Fruit fly (Drosophila melanogaster) whole organism, embryonic: ENCODE measurements around the gene Pink1.

Experiments used
- B-H2 ChIP-seq: fragments of 200-800 bp; sonication (Bioruptor generic); optimal IDR thresholded peaks from 2 replicates; lab custom pipeline; 2018; ENCODE audit warnings: missing biosample characterization, mild to moderate bottlenecking, missing genetic modification characterization
- CG10321 ChIP-seq: fragments of 200-800 bp; sonication (Bioruptor generic); IDR thresholded peaks from 2 replicates; pipeline ENCODE4 v1.3.6; 2022; ENCODE audit warnings: missing biosample characterization, missing genetic modification characterization
- CG11093 ChIP-seq: fragments of 200-800 bp; sonication (Bioruptor generic); IDR thresholded peaks from 3 replicates; pipeline ENCODE4 v1.3.6; 2022; ENCODE audit warnings: missing biosample characterization, missing genetic modification characterization
- CG11504 ChIP-seq: fragments of 200-800 bp; sonication (Bioruptor generic); optimal IDR thresholded peaks from 3 replicates; lab custom pipeline; 2019; ENCODE audit warnings: missing biosample characterization, mild to moderate bottlenecking, missing genetic modification characterization, moderate library complexity
- CG12391 ChIP-seq: fragments of 200-800 bp; sonication (Bioruptor generic); optimal IDR thresholded peaks from 3 replicates; lab custom pipeline; 2018; ENCODE audit warnings: missing biosample characterization, mild to moderate bottlenecking, missing genetic modification characterization, moderate library complexity
- CG13424 ChIP-seq: fragments of 200-800 bp; sonication (Bioruptor generic); optimal IDR thresholded peaks from 2 replicates; lab custom pipeline; 2019; ENCODE audit warnings: missing biosample characterization, mild to moderate bottlenecking, missing genetic modification characterization, moderate library complexity
- CG13894 ChIP-seq: fragments of 200-800 bp; sonication (Bioruptor generic); optimal IDR thresholded peaks from 3 replicates; lab custom pipeline; 2018; ENCODE audit warnings: missing biosample characterization, mild to moderate bottlenecking, missing genetic modification characterization, moderate library complexity
- CG14860 ChIP-seq: fragments of 200-800 bp; sonication (Bioruptor generic); IDR thresholded peaks from 3 replicates; pipeline ENCODE4 v1.3.6; 2022; ENCODE audit warnings: missing biosample characterization, missing genetic modification characterization; ENCODE audit not compliant: partially characterized antibody
- CG15479 ChIP-seq: fragments of 200-800 bp; sonication (Bioruptor generic); optimal IDR thresholded peaks from 3 replicates; lab custom pipeline; 2019; ENCODE audit warnings: missing biosample characterization, mild to moderate bottlenecking, missing genetic modification characterization, moderate library complexity
- CG16813 ChIP-seq: fragments of 200-800 bp; sonication (Bioruptor generic); IDR thresholded peaks from 3 replicates; pipeline ENCODE4 v1.3.6; 2022; ENCODE audit warnings: missing biosample characterization, missing genetic modification characterization; ENCODE audit not compliant: partially characterized antibody
- CG18619 ChIP-seq: fragments of 200-800 bp; sonication (Bioruptor generic); optimal IDR thresholded peaks from 3 replicates; lab custom pipeline; 2017; ENCODE audit warnings: missing biosample characterization, mild to moderate bottlenecking, missing genetic modification characterization
- CG2116 ChIP-seq: fragments of 200-800 bp; sonication (Bioruptor generic); optimal IDR thresholded peaks from 3 replicates; lab custom pipeline; 2018; ENCODE audit warnings: missing biosample characterization, mild to moderate bottlenecking, missing genetic modification characterization
- CG31224 ChIP-seq: fragments of 200-800 bp; sonication (Bioruptor generic); IDR thresholded peaks from 2 replicates; pipeline ENCODE4 v1.3.6; 2022; ENCODE audit warnings: missing biosample characterization, missing genetic modification characterization
- CG31441 ChIP-seq: fragments of 200-800 bp; sonication (Bioruptor generic); IDR thresholded peaks from 2 replicates; pipeline ENCODE4 v1.3.6; 2022; ENCODE audit warnings: missing biosample characterization, missing genetic modification characterization
- CG32767 ChIP-seq: fragments of 200-800 bp; sonication (Bioruptor generic); IDR thresholded peaks from 2 replicates; pipeline ENCODE4 v1.3.6; 2022; ENCODE audit warnings: missing biosample characterization, missing genetic modification characterization
- CG3995 ChIP-seq: fragments of 200-800 bp; sonication (Bioruptor generic); optimal IDR thresholded peaks from 3 replicates; lab custom pipeline; 2016; ENCODE audit warnings: missing biosample characterization, missing genetic modification characterization
- CG43689 ChIP-seq: fragments of 200-800 bp; sonication (Bioruptor generic); IDR thresholded peaks from 2 replicates; pipeline ENCODE4 v1.3.6; 2022; ENCODE audit warnings: missing biosample characterization, missing genetic modification characterization
- CG4424 ChIP-seq: fragments of 200-800 bp; sonication (Bioruptor generic); optimal IDR thresholded peaks from 3 replicates; lab custom pipeline; 2016; ENCODE audit warnings: missing biosample characterization, missing genetic modification characterization
- CG6654 ChIP-seq: fragments of 200-800 bp; sonication (Bioruptor generic); optimal IDR thresholded peaks from 2 replicates; lab custom pipeline; 2017; ENCODE audit warnings: missing biosample characterization, mild to moderate bottlenecking, missing genetic modification characterization
- CG6689 ChIP-seq: fragments of 200-800 bp; sonication (Bioruptor generic); IDR thresholded peaks from 2 replicates; pipeline ENCODE4 v1.3.6; 2022; ENCODE audit warnings: missing biosample characterization, missing genetic modification characterization
- CG7745 ChIP-seq: fragments of 200-800 bp; sonication (Bioruptor generic); optimal IDR thresholded peaks from 2 replicates; lab custom pipeline; 2018; ENCODE audit warnings: missing biosample characterization, mild to moderate bottlenecking, missing genetic modification characterization, moderate library complexity
- CG8478 ChIP-seq: fragments of >200 bp; optimal IDR thresholded peaks from 2 replicates; lab custom pipeline; 2018
- CG9609 ChIP-seq: fragments of 200-800 bp; sonication (Bioruptor generic); optimal IDR thresholded peaks from 3 replicates; lab custom pipeline; 2016; ENCODE audit warnings: missing biosample characterization, missing genetic modification characterization
- Chrac-16 ChIP-seq: fragments of 200-800 bp; sonication (Bioruptor generic); optimal IDR thresholded peaks from 3 replicates; lab custom pipeline; 2016; ENCODE audit warnings: missing biosample characterization, missing genetic modification characterization
- CoRest ChIP-seq: fragments of 200-800 bp; sonication (Bioruptor generic); optimal IDR thresholded peaks from 3 replicates; lab custom pipeline; 2018; ENCODE audit warnings: missing biosample characterization, mild to moderate bottlenecking, missing genetic modification characterization, moderate library complexity
- Ets97D ChIP-seq: fragments of 200-800 bp; sonication (Bioruptor generic); optimal IDR thresholded peaks from 3 replicates; lab custom pipeline; 2016; ENCODE audit warnings: missing biosample characterization, missing genetic modification characterization
- Hr51 ChIP-seq, 2 experiments: fragments of 200-800 bp; sonication (Bioruptor generic); optimal IDR thresholded peaks; 2 replicates in 1 of 2; 3 replicates in 1 of 2; lab custom pipeline; 2016 to 2018; ENCODE audit warnings: missing biosample characterization in 2 of 2, missing genetic modification characterization in 2 of 2, mild to moderate bottlenecking in 1 of 2, moderate library complexity in 1 of 2
- NC2β ChIP-seq: fragments of 200-800 bp; sonication (Bioruptor generic); optimal IDR thresholded peaks from 2 replicates; lab custom pipeline; 2016; ENCODE audit warnings: missing biosample characterization, missing genetic modification characterization
- Optix ChIP-seq: fragments of 200-800 bp; sonication (Bioruptor generic); IDR thresholded peaks from 3 replicates; pipeline ENCODE4 v1.3.6; 2022; ENCODE audit warnings: missing biosample characterization, missing genetic modification characterization
- Sox102F ChIP-seq: fragments of 200-800 bp; sonication (Bioruptor generic); optimal IDR thresholded peaks from 2 replicates; lab custom pipeline; 2018; ENCODE audit warnings: missing biosample characterization, mild to moderate bottlenecking, missing genetic modification characterization, moderate library complexity
- Stat92E ChIP-seq, 3 experiments: fragments of >200 bp in 2 of 3; fragments of 200-800 bp in 1 of 3; sonication (Bioruptor generic) in 1 of 3; optimal IDR thresholded peaks; 2 replicates each; lab custom pipeline; 2017 to 2019; ENCODE audit warnings: missing biosample characterization in 3 of 3, missing genetic modification characterization in 3 of 3, mild to moderate bottlenecking in 1 of 3, moderate library complexity in 1 of 3
- Taf1 ChIP-seq: fragments of 200-800 bp; sonication (Bioruptor generic); IDR thresholded peaks from 2 replicates; pipeline ENCODE4 v1.3.6; 2022; ENCODE audit warnings: missing biosample characterization, missing genetic modification characterization
- ase ChIP-seq: fragments of 200-800 bp; sonication (Bioruptor generic); IDR thresholded peaks from 3 replicates; pipeline ENCODE4 v1.3.6; 2022; ENCODE audit warnings: missing biosample characterization, missing genetic modification characterization
- ato ChIP-seq: fragments of 200-800 bp; sonication (Bioruptor generic); IDR thresholded peaks from 2 replicates; pipeline ENCODE4 v1.3.6; 2022; ENCODE audit warnings: missing biosample characterization, missing genetic modification characterization; ENCODE audit not compliant: partially characterized antibody
- bsh ChIP-seq, 2 experiments: fragments of 200-800 bp; sonication (Bioruptor generic); optimal IDR thresholded peaks; 2 replicates each; lab custom pipeline; 2017 to 2018; ENCODE audit warnings: mild to moderate bottlenecking in 2 of 2, missing biosample characterization in 2 of 2, missing genetic modification characterization in 2 of 2, moderate library complexity in 1 of 2
- dm ChIP-seq: fragments of 200-800 bp; sonication (Bioruptor generic); optimal IDR thresholded peaks from 3 replicates; lab custom pipeline; 2016; ENCODE audit warnings: missing biosample characterization, missing genetic modification characterization
- ems ChIP-seq: fragments of 200-800 bp; sonication (Bioruptor generic); optimal IDR thresholded peaks from 3 replicates; lab custom pipeline; 2016; ENCODE audit warnings: missing biosample characterization, missing genetic modification characterization
- ewg ChIP-seq: fragments of 200-800 bp; sonication (Bioruptor generic); optimal IDR thresholded peaks from 3 replicates; lab custom pipeline; 2017; ENCODE audit warnings: mild to moderate bottlenecking, missing biosample characterization, missing genetic modification reagents, missing genetic modification characterization
- knrl ChIP-seq: fragments of 200-800 bp; sonication (Bioruptor generic); IDR thresholded peaks from 3 replicates; pipeline ENCODE4 v1.3.6; 2022; ENCODE audit warnings: missing biosample characterization, missing genetic modification characterization; ENCODE audit not compliant: partially characterized antibody
- lov ChIP-seq, 2 experiments: fragments of 200-800 bp in 1 of 2; fragments of >200 bp in 1 of 2; sonication (Bioruptor generic) in 1 of 2; IDR thresholded peaks in 1 of 2; optimal IDR thresholded peaks in 1 of 2; 2 replicates in 1 of 2; 3 replicates in 1 of 2; pipeline versions ENCODE4 v1.3.6 to Lab custom; 2017 to 2022; ENCODE audit warnings: missing biosample characterization in 1 of 2, missing genetic modification characterization in 1 of 2
- peb ChIP-seq: fragments of 200-800 bp; sonication (Bioruptor generic); IDR thresholded peaks from 2 replicates; pipeline ENCODE4 v1.3.6; 2022; ENCODE audit warnings: missing biosample characterization, missing genetic modification characterization
- pita ChIP-seq: fragments of 200-800 bp; sonication (Bioruptor generic); optimal IDR thresholded peaks from 2 replicates; lab custom pipeline; 2017; ENCODE audit warnings: missing biosample characterization, mild to moderate bottlenecking, missing genetic modification characterization
- pros ChIP-seq: fragments of 200-800 bp; sonication (Bioruptor generic); optimal IDR thresholded peaks from 3 replicates; lab custom pipeline; 2019; ENCODE audit warnings: missing biosample characterization, mild to moderate bottlenecking, missing genetic modification characterization, moderate library complexity
- scrt ChIP-seq: fragments of 200-800 bp; sonication (Bioruptor generic); optimal IDR thresholded peaks from 2 replicates; lab custom pipeline; 2018; ENCODE audit warnings: missing biosample characterization, mild to moderate bottlenecking, missing genetic modification characterization, moderate library complexity
- slou ChIP-seq: fragments of 200-800 bp; sonication (Bioruptor generic); optimal IDR thresholded peaks from 3 replicates; lab custom pipeline; 2016; ENCODE audit warnings: missing biosample characterization, missing genetic modification characterization
- sob ChIP-seq: fragments of 200-800 bp; sonication (Bioruptor generic); IDR thresholded peaks from 2 replicates; pipeline ENCODE4 v1.3.6; 2022; ENCODE audit warnings: missing biosample characterization, missing genetic modification characterization
- stwl ChIP-seq: fragments of 200-800 bp; sonication (Bioruptor generic); optimal IDR thresholded peaks from 3 replicates; lab custom pipeline; 2018; ENCODE audit warnings: missing biosample characterization, mild to moderate bottlenecking, missing genetic modification characterization, moderate library complexity
- tgo ChIP-seq: fragments of 200-800 bp; sonication (Bioruptor generic); IDR thresholded peaks from 3 replicates; pipeline ENCODE4 v1.3.6; 2022; ENCODE audit warnings: missing biosample characterization, missing genetic modification characterization
- toy ChIP-seq: fragments of 200-800 bp; sonication (Bioruptor generic); IDR thresholded peaks from 2 replicates; pipeline ENCODE4 v1.3.6; 2022; ENCODE audit warnings: missing biosample characterization, missing genetic modification characterization

The Pink1 gene

DNA sequence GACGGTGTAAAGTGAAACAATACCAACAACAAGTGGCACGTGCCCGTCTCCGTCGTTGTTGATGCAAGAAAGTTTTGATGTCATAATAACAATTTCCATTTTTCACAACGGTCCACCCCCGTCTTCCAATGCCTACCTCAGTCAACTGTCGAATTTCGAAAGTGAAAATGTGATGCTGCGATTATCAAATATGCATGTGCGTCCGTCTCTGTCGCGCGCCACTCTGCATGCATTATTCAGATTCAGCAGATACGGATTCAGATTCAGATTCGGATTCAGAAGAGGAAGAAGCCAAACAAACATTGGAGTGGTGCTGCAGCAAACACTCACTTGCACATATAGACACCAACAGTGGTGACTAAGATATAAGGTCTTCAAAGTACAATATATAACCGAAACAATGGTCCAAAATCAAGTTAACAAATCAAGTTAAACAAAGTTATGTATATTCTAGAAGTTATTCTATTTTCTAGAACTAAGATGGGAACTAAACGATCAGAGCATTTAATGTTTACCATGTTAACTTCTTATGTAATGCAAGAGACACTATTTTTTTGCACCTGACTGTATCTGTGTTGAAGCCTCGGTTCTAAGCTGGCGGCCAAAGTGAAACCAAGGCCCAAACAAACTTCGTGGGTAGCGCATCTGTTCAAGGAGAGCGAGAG, 40.9 kb upstream of the Pink1 start (continued):
- TF ChIP-seq peb (GFP tag; lab: Robert Waterston, UW) (no peak; the same call in 1 of the 2 replicates), CG13894 (no peak), ems (GFP tag; lab: Kevin White, UChicago) (no peak), CG18619 (no peak), ase (GFP tag; lab: Robert Waterston, UW) (no peak), CG11093 (0 out of 3 replicates have a peak, but pooled peaks have one; percentile 32), CG7745 (tag; lab: Kevin White, UChicago) (no peak), CG14860 (no peak), bsh (GFP tag; optimal IDR thresholded peaks at IDR 0.05; lab: Kevin White, UChicago) (peak in 1 of 2 experiments; percentile 63), sob (GFP tag; lab: Robert Waterston, UW) (peak; percentile 18; the same call in 1 of the 2 replicates), CG32767 (GFP tag; lab: Robert Waterston, UW) (no peak), CG2116 (no peak), dm (GFP tag; lab: Kevin White, UChicago) (no peak), ewg (GFP tag; lab: Kevin White, UChicago) (peak; percentile 16), CG12391 (tag; lab: Kevin White, UChicago) (peak; percentile 30), CG11504 (tag; lab: Kevin White, UChicago) (peak; percentile 52), Ets97D (GFP tag; lab: Kevin White, UChicago) (no peak), pros (GFP tag; lab: Kevin White, UChicago) (no peak), CG6689 (GFP tag; lab: Robert Waterston, UW) (peak; percentile 38; the same call in 1 of the 2 replicates), Stat92E (GFP tag; optimal IDR thresholded peaks at IDR 0.05; lab: Kevin White, UChicago) (no peak), toy (GFP tag; lab: Robert Waterston, UW) (no peak), scrt (GFP tag; lab: Kevin White, UChicago) (no peak), CG31441 (GFP tag; lab: Robert Waterston, UW) (peak; percentile 43; the same call in 1 of the 2 replicates), CG4424 (GFP tag; lab: Kevin White, UChicago) (peak; percentile 31), lov (optimal IDR thresholded peaks at IDR 0.05; lab: Kevin White, UChicago) (no peak), lov (GFP tag; IDR thresholded peaks at IDR 0.05; lab: Robert Waterston, UW) (no peak), Hr51 (GFP tag; optimal IDR thresholded peaks at IDR 0.05; lab: Kevin White, UChicago) (peak in 1 of 2 experiments; percentile 31), CG8478 (lab: Kevin White, UChicago) (no peak), CG15479 (GFP tag; lab: Kevin White, UChicago) (no peak), stwl (no peak), Chrac-16 (GFP tag; lab: Kevin White, UChicago) (no peak), CG13424 (tag; lab: Kevin White, UChicago) (peak; percentile 22), CG16813 (GFP tag; lab: Robert Waterston, UW) (no peak), slou (GFP tag; lab: Kevin White, UChicago) (no peak), CG31224 (GFP tag; lab: Robert Waterston, UW) (no peak), CG3995 (GFP tag; lab: Kevin White, UChicago) (no peak), Taf1 (GFP tag; lab: Robert Waterston, UW) (no peak), Optix (GFP tag; lab: Robert Waterston, UW) (no peak), NC2β (GFP tag; lab: Kevin White, UChicago) (no peak), ato (no peak), tgo (0 out of 3 replicates have a peak, but pooled peaks have one; percentile 32), B-H2 (GFP tag; lab: Kevin White, UChicago) (no peak), CoRest (tag; lab: Kevin White, UChicago) (peak; percentile 15), Sox102F (GFP tag; lab: Kevin White, UChicago) (peak; percentile 41), knrl (GFP tag; lab: Robert Waterston, UW) (no peak), pita (GFP tag; lab: Kevin White, UChicago) (no peak), CG10321 (GFP tag; lab: Robert Waterston, UW) (no peak), CG9609 (GFP tag; lab: Kevin White, UChicago) (no peak), CG43689 (GFP tag; lab: Robert Waterston, UW) (no peak), CG6654 (GFP tag; lab: Kevin White, UChicago) (no peak)
